Fruit fly (Drosophila melanogaster) whole organism, embryonic: ENCODE data around the gene odd.

Source experiments
- BtbVII ChIP-seq: fragments of 200-800 bp; sonication (Bioruptor generic); optimal IDR thresholded peaks from 3 replicates; lab custom pipeline; 2017; ENCODE audit warnings: missing biosample characterization, mild to moderate bottlenecking, missing genetic modification characterization
- CG10274 ChIP-seq: fragments of 200-800 bp; sonication (Bioruptor generic); optimal IDR thresholded peaks from 3 replicates; lab custom pipeline; 2017; ENCODE audit warnings: missing biosample characterization, mild to moderate bottlenecking, missing genetic modification characterization
- CG12391 ChIP-seq: fragments of 200-800 bp; sonication (Bioruptor generic); optimal IDR thresholded peaks from 3 replicates; lab custom pipeline; 2018; ENCODE audit warnings: missing biosample characterization, mild to moderate bottlenecking, missing genetic modification characterization, moderate library complexity
- CG12942 ChIP-seq: fragments of 200-800 bp; sonication (Bioruptor generic); optimal IDR thresholded peaks from 3 replicates; lab custom pipeline; 2016; ENCODE audit warnings: missing biosample characterization, missing genetic modification characterization
- CG13624 ChIP-seq: fragments of 200-800 bp; sonication (Bioruptor generic); optimal IDR thresholded peaks from 2 replicates; lab custom pipeline; 2016; ENCODE audit warnings: missing biosample characterization, missing genetic modification characterization
- CG15601 ChIP-seq: fragments of 200-800 bp; sonication (Bioruptor generic); optimal IDR thresholded peaks from 3 replicates; lab custom pipeline; 2019; ENCODE audit warnings: missing biosample characterization, mild to moderate bottlenecking, missing genetic modification characterization, moderate library complexity
- CG16779 ChIP-seq: fragments of 200-800 bp; sonication (Bioruptor generic); IDR thresholded peaks from 2 replicates; pipeline ENCODE4 v1.3.6; 2022; ENCODE audit warnings: missing biosample characterization, missing genetic modification characterization
- CG16863 ChIP-seq: fragments of 200-800 bp; sonication (Bioruptor generic); optimal IDR thresholded peaks from 3 replicates; lab custom pipeline; 2016; ENCODE audit warnings: missing biosample characterization, missing genetic modification characterization
- CG18011 ChIP-seq: fragments of 200-800 bp; sonication (Bioruptor generic); optimal IDR thresholded peaks from 2 replicates; lab custom pipeline; 2017; ENCODE audit warnings: missing biosample characterization, missing genetic modification characterization, mild to moderate bottlenecking, moderate library complexity, missing genotype
- CG2678 ChIP-seq: fragments of 200-800 bp; sonication (Bioruptor generic); optimal IDR thresholded peaks from 3 replicates; lab custom pipeline; 2019; ENCODE audit warnings: missing biosample characterization, mild to moderate bottlenecking, missing genetic modification characterization, moderate library complexity
- CG30403 ChIP-seq: fragments of 200-800 bp; sonication (Bioruptor generic); optimal IDR thresholded peaks from 3 replicates; lab custom pipeline; 2016; ENCODE audit warnings: missing biosample characterization, missing genetic modification characterization
- CG31388 ChIP-seq: fragments of 200-800 bp; sonication (Bioruptor generic); optimal IDR thresholded peaks from 2 replicates; lab custom pipeline; 2016; ENCODE audit warnings: missing biosample characterization, missing genetic modification characterization
- CG32532 ChIP-seq: fragments of 200-800 bp; sonication (Bioruptor generic); IDR thresholded peaks from 2 replicates; pipeline ENCODE4 v1.3.6; 2022; ENCODE audit warnings: missing biosample characterization, missing genetic modification characterization
- CG33557 ChIP-seq: fragments of 200-800 bp; sonication (Bioruptor generic); optimal IDR thresholded peaks from 2 replicates; lab custom pipeline; 2019; ENCODE audit warnings: missing biosample characterization, mild to moderate bottlenecking, missing genetic modification characterization, moderate library complexity
- CG4730 ChIP-seq: fragments of 200-800 bp; sonication (Bioruptor generic); IDR thresholded peaks from 2 replicates; pipeline ENCODE4 v1.3.6; 2022; ENCODE audit warnings: missing biosample characterization, missing genetic modification characterization
- CG8478 ChIP-seq: fragments of >200 bp; optimal IDR thresholded peaks from 2 replicates; lab custom pipeline; 2018
- CG8944 ChIP-seq: fragments of 200-800 bp; sonication (Bioruptor generic); optimal IDR thresholded peaks from 3 replicates; lab custom pipeline; 2016; ENCODE audit warnings: missing biosample characterization, missing genetic modification characterization
- CG9215 ChIP-seq: fragments of 200-800 bp; sonication (Bioruptor generic); IDR thresholded peaks from 2 replicates; pipeline ENCODE4 v1.3.6; 2022; ENCODE audit warnings: missing biosample characterization, missing genetic modification characterization
- CkIIα-i1 ChIP-seq: fragments of 200-800 bp; sonication (Bioruptor generic); IDR thresholded peaks from 2 replicates; pipeline ENCODE4 v1.3.6; 2022; ENCODE audit warnings: missing biosample characterization, missing genetic modification characterization
- Dad ChIP-seq: fragments of 200-800 bp; sonication (Bioruptor generic); optimal IDR thresholded peaks from 3 replicates; lab custom pipeline; 2016; ENCODE audit warnings: missing biosample characterization, missing genetic modification characterization
- Dbx ChIP-seq: fragments of 200-800 bp; sonication (Bioruptor generic); IDR thresholded peaks from 3 replicates; pipeline ENCODE4 v1.3.6; 2022; ENCODE audit warnings: missing biosample characterization, missing genetic modification characterization
- Dek ChIP-seq: fragments of 200-800 bp; sonication (Bioruptor generic); optimal IDR thresholded peaks from 3 replicates; lab custom pipeline; 2019; ENCODE audit warnings: missing biosample characterization, mild to moderate bottlenecking, missing genetic modification characterization, moderate library complexity
- Dip2 ChIP-seq: fragments of 200-800 bp; sonication (Bioruptor generic); IDR thresholded peaks from 2 replicates; pipeline ENCODE4 v1.3.6; 2022; ENCODE audit warnings: missing biosample characterization, missing genetic modification characterization
- ERR ChIP-seq: fragments of 200-800 bp; sonication (Bioruptor generic); optimal IDR thresholded peaks from 2 replicates; lab custom pipeline; 2016; ENCODE audit warnings: missing biosample characterization, missing genetic modification characterization
- HmgD ChIP-seq: fragments of 200-800 bp; sonication (Bioruptor generic); optimal IDR thresholded peaks from 3 replicates; lab custom pipeline; 2016; ENCODE audit warnings: missing biosample characterization, missing genetic modification characterization
- Hmx ChIP-seq: fragments of 200-800 bp; sonication (Bioruptor generic); optimal IDR thresholded peaks from 2 replicates; lab custom pipeline; 2016; ENCODE audit warnings: missing biosample characterization, missing genetic modification characterization
- Kr ChIP-seq: fragments of 200-800 bp; sonication (Bioruptor generic); optimal IDR thresholded peaks from 2 replicates; lab custom pipeline; 2017; ENCODE audit warnings: missing biosample characterization, mild to moderate bottlenecking, missing genetic modification characterization
- MTF-1 ChIP-seq: fragments of 200-800 bp; sonication (Bioruptor generic); optimal IDR thresholded peaks from 2 replicates; lab custom pipeline; 2018; ENCODE audit warnings: missing biosample characterization, mild to moderate bottlenecking, missing genetic modification characterization, borderline replicate concordance
- Meics ChIP-seq: fragments of 200-800 bp; sonication (Bioruptor generic); optimal IDR thresholded peaks from 2 replicates; lab custom pipeline; 2017; ENCODE audit warnings: missing biosample characterization, mild to moderate bottlenecking, missing genetic modification characterization
- Nf-YA ChIP-seq: fragments of 200-800 bp; sonication (Bioruptor generic); IDR thresholded peaks from 2 replicates; pipeline ENCODE4 v1.3.6; 2022; ENCODE audit warnings: missing biosample characterization, missing genetic modification characterization
- Sry-β ChIP-seq: fragments of 200-800 bp; sonication (Bioruptor generic); optimal IDR thresholded peaks from 2 replicates; lab custom pipeline; 2018; ENCODE audit warnings: missing biosample characterization, mild to moderate bottlenecking, missing genetic modification characterization, moderate library complexity
- ac ChIP-seq: fragments of 200-800 bp; sonication (Bioruptor generic); optimal IDR thresholded peaks from 3 replicates; lab custom pipeline; 2017; ENCODE audit warnings: missing biosample characterization, mild to moderate bottlenecking, missing genetic modification characterization
- bsh ChIP-seq, 2 experiments: fragments of 200-800 bp; sonication (Bioruptor generic); optimal IDR thresholded peaks; 2 replicates each; lab custom pipeline; 2017 to 2018; ENCODE audit warnings: mild to moderate bottlenecking in 2 of 2, missing biosample characterization in 2 of 2, missing genetic modification characterization in 2 of 2, moderate library complexity in 1 of 2
- cas ChIP-seq: fragments of 200-800 bp; sonication (Bioruptor generic); IDR thresholded peaks from 2 replicates; pipeline ENCODE4 v1.3.6; 2022; ENCODE audit warnings: missing biosample characterization, missing genetic modification characterization
- cato ChIP-seq: fragments of 200-800 bp; sonication (Bioruptor generic); optimal IDR thresholded peaks from 2 replicates; lab custom pipeline; 2016; ENCODE audit warnings: missing biosample characterization, missing genetic modification characterization, borderline replicate concordance
- croc ChIP-seq: fragments of 200-800 bp; sonication (Bioruptor generic); conservative IDR thresholded peaks from 3 replicates; pipeline ENCODE4 v1.3.6; 2022; ENCODE audit warnings: missing biosample characterization, missing genetic modification characterization
- dimm ChIP-seq: fragments of 200-800 bp; sonication (Bioruptor generic); IDR thresholded peaks from 2 replicates; pipeline ENCODE4 v1.3.6; 2022; ENCODE audit warnings: missing biosample characterization, missing genetic modification characterization
- fru ChIP-seq: fragments of >200 bp; optimal IDR thresholded peaks from 2 replicates; lab custom pipeline; 2017
- gce ChIP-seq: fragments of 200-800 bp; sonication (Bioruptor generic); IDR thresholded peaks from 3 replicates; pipeline ENCODE4 v1.3.6; 2022; ENCODE audit warnings: missing biosample characterization, missing genetic modification characterization
- hkb ChIP-seq, 2 experiments: fragments of 200-800 bp in 1 of 2; fragments of >200 bp in 1 of 2; sonication (Bioruptor generic) in 1 of 2; IDR thresholded peaks in 1 of 2; optimal IDR thresholded peaks in 1 of 2; 2 replicates each; pipeline versions ENCODE4 v1.3.6 to Lab custom; 2017 to 2022; ENCODE audit warnings: missing biosample characterization in 1 of 2, missing genetic modification characterization in 1 of 2
- inv ChIP-seq: fragments of 200-800 bp; sonication (Bioruptor generic); IDR thresholded peaks from 2 replicates; pipeline ENCODE4 v1.3.6; 2022; ENCODE audit warnings: missing biosample characterization, missing genetic modification characterization; ENCODE audit not compliant: partially characterized antibody
- ken ChIP-seq: fragments of 200-800 bp; sonication (Bioruptor generic); IDR thresholded peaks from 3 replicates; pipeline ENCODE4 v1.3.6; 2022; ENCODE audit warnings: missing biosample characterization, missing genetic modification characterization
- klu ChIP-seq: fragments of 200-800 bp; sonication (Bioruptor generic); IDR thresholded peaks from 2 replicates; pipeline ENCODE4 v1.3.6; 2022; ENCODE audit warnings: missing biosample characterization, missing genetic modification characterization
- lmd ChIP-seq: fragments of 200-800 bp; sonication (Bioruptor generic); IDR thresholded peaks from 2 replicates; pipeline ENCODE4 v1.3.6; 2022; ENCODE audit warnings: missing biosample characterization, missing genetic modification characterization
- mld ChIP-seq: fragments of 200-800 bp; sonication (Bioruptor generic); IDR thresholded peaks from 3 replicates; pipeline ENCODE4 v1.3.6; 2022; ENCODE audit warnings: missing biosample characterization, missing genetic modification characterization; ENCODE audit not compliant: partially characterized antibody
- nau ChIP-seq: fragments of 200-800 bp; sonication (Bioruptor generic); optimal IDR thresholded peaks from 3 replicates; lab custom pipeline; 2017; ENCODE audit warnings: missing biosample characterization, mild to moderate bottlenecking, missing genetic modification characterization, missing genetic modification reagents
- odd ChIP-seq: fragments of 200-800 bp; sonication (Bioruptor generic); optimal IDR thresholded peaks from 2 replicates; lab custom pipeline; 2017; ENCODE audit warnings: missing biosample characterization, mild to moderate bottlenecking, missing genetic modification characterization
- pum ChIP-seq: fragments of 200-800 bp; sonication (Bioruptor generic); optimal IDR thresholded peaks from 2 replicates; lab custom pipeline; 2016; ENCODE audit warnings: missing biosample characterization, missing genetic modification characterization
- ssp ChIP-seq: fragments of 200-800 bp; sonication (Bioruptor generic); IDR thresholded peaks from 2 replicates; pipeline ENCODE4 v1.3.6; 2022; ENCODE audit warnings: missing biosample characterization, missing genetic modification characterization
- unc-4 ChIP-seq: fragments of 200-800 bp; sonication (Bioruptor generic); IDR thresholded peaks from 2 replicates; pipeline ENCODE4 v1.3.6; 2022; ENCODE audit warnings: missing biosample characterization, missing genetic modification characterization; ENCODE audit not compliant: partially characterized antibody
- zen ChIP-seq: fragments of 200-800 bp; sonication (Bioruptor generic); optimal IDR thresholded peaks from 3 replicates; lab custom pipeline; 2018; ENCODE audit warnings: missing biosample characterization, mild to moderate bottlenecking, missing genetic modification characterization, moderate library complexity

Gene odd

dm6 chr2L:3655698-3656105, 49.1 kb upstream of the odd start (continued):
- TF ChIP-seq zen (tag; lab: Kevin White, UChicago) (peak; percentile 95), mld (GFP tag; lab: Robert Waterston, UW) (no peak), croc (GFP tag; lab: Robert Waterston, UW) (peak; percentile 97), ssp (GFP tag; lab: Robert Waterston, UW) (peak; percentile 89), Dad (GFP tag; lab: Kevin White, UChicago) (peak; percentile 97), CG18011 (GFP tag; lab: Kevin White, UChicago) (peak; percentile 90), dimm (peak; percentile 95), fru (no peak), Sry-β (GFP tag; lab: Kevin White, UChicago) (peak; percentile 57), lmd (GFP tag; lab: Robert Waterston, UW) (peak; percentile 98), Meics (peak; percentile 98), Kr (GFP tag; lab: Kevin White, UChicago) (peak; percentile 80), Hmx (GFP tag; lab: Kevin White, UChicago) (peak; percentile 95), CG16863 (GFP tag; lab: Kevin White, UChicago) (peak; percentile 98), nau (GFP tag; lab: Kevin White, UChicago) (peak; percentile 97), Nf-YA (GFP tag; lab: Robert Waterston, UW) (peak; percentile 96), CG32532 (GFP tag; lab: Robert Waterston, UW) (peak; percentile 99), klu (GFP tag; lab: Robert Waterston, UW) (peak; percentile 95), Dek (tag; lab: Kevin White, UChicago) (peak; percentile 98), cato (GFP tag; lab: Kevin White, UChicago) (peak; percentile 94), HmgD (GFP tag; lab: Kevin White, UChicago) (peak; percentile 97), CG8478 (lab: Kevin White, UChicago) (no peak), CG10274 (peak; percentile 92), pum (peak; percentile 98), MTF-1 (peak; percentile 95), unc-4 (GFP tag; lab: Robert Waterston, UW) (peak; percentile 31; the same call in 1 of the 2 replicates), cas (GFP tag; lab: Robert Waterston, UW) (peak; percentile 94), inv (GFP tag; lab: Robert Waterston, UW) (no peak), CG2678 (peak; percentile 99), CG12942 (GFP tag; lab: Kevin White, UChicago) (peak; percentile 96), CG33557 (GFP tag; lab: Kevin White, UChicago) (peak; percentile 97), CG4730 (GFP tag; lab: Robert Waterston, UW) (peak; percentile 94), ac (GFP tag; lab: Kevin White, UChicago) (peak; percentile 97), Dbx (GFP tag; lab: Robert Waterston, UW) (peak; percentile 98), Dip2 (GFP tag; lab: Robert Waterston, UW) (no peak; the same call in 1 of the 2 replicates), CG8944 (peak; percentile 97), ken (GFP tag; lab: Robert Waterston, UW) (peak; percentile 98), BtbVII (GFP tag; lab: Kevin White, UChicago) (peak; percentile 98), CG13624 (GFP tag; lab: Kevin White, UChicago) (peak; percentile 99), hkb (optimal IDR thresholded peaks at IDR 0.05; lab: Kevin White, UChicago) (no peak), hkb (GFP tag; IDR thresholded peaks at IDR 0.05; lab: Robert Waterston, UW) (peak; percentile 99), CG15601 (tag; lab: Kevin White, UChicago) (peak; percentile 98), CG30403 (GFP tag; lab: Kevin White, UChicago) (peak; percentile 98), CkIIα-i1 (peak; percentile 86), ERR (peak; percentile 97), CG9215 (GFP tag; lab: Robert Waterston, UW) (peak; percentile 97), gce (peak; percentile 98), CG31388 (GFP tag; lab: Kevin White, UChicago) (peak; percentile 94), odd (GFP tag; lab: Kevin White, UChicago) (peak; percentile 98), CG12391 (tag; lab: Kevin White, UChicago) (peak; percentile 99), CG16779 (GFP tag; lab: Robert Waterston, UW) (peak; percentile 97), bsh (GFP tag; optimal IDR thresholded peaks at IDR 0.05; lab: Kevin White, UChicago) (peak; percentile 97 to 99)
